Fruit fly (Drosophila melanogaster): ENCODE results near the gene CG1537.
"Not testable (repeated sequence)": the region's sequence is repeated elsewhere in the genome, so short reads cannot be mapped to it uniquely, and the experiment has no call there.

The CG1537 gene

DNA sequence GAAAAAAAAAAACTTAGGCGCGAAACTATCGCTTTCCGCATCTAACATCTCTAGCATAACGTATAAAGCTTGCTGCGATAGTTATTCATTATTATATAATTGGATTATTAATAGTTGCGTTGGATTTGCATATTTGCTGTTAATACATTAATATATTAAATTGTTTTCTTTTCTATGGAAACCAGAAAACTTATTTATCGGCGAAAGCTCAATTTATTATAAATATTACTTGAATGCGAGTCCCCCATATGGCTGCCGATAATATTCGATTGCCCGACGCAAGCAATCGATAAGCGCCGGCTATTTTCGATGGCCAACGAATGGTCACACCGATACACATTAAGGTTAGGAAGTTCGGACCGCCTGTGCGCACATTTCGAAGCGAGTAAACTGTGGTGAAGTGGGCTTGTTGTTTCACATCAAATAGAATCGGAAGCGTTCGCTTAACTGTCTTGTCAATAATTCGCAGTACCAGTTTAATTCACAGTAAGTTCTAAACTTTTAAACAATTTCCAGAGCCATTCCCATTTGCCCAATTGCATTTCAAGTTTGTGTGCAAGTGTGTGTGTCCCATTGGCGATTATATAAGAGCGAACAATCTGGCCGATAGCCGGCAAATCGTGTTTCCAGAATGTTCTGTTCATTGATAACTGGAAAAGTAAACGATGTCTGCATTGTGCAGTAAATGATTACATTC lies 45.3 kb upstream of the CG1537 start, which contains the start of gene Hsp60A (continued):
- no peak for TF ChIP-seq usp (GFP tag; optimal IDR thresholded peaks at IDR 0.05)
- peak; percentile 56 for TF ChIP-seq CG9817 (tag; optimal IDR thresholded peaks at IDR 0.05)
- no peak for TF ChIP-seq CG6813 (GFP tag; optimal IDR thresholded peaks at IDR 0.05)
- peak; percentile 51 for TF ChIP-seq CG9727 (GFP tag; optimal IDR thresholded peaks at IDR 0.05)
- TF ChIP-seq CG4707 (GFP tag; optimal IDR thresholded peaks at IDR 0.05) = no peak
- TF ChIP-seq CG10462 (GFP tag; optimal IDR thresholded peaks at IDR 0.05) = no peak
- peak; percentile 49 for TF ChIP-seq Sox102F (GFP tag; optimal IDR thresholded peaks at IDR 0.05)
- TF ChIP-seq Hr3 (GFP tag; optimal IDR thresholded peaks at IDR 0.05) = peak; percentile 36
- TF ChIP-seq CG8388 (GFP tag; optimal IDR thresholded peaks at IDR 0.05) = peak; percentile 15

DNA sequence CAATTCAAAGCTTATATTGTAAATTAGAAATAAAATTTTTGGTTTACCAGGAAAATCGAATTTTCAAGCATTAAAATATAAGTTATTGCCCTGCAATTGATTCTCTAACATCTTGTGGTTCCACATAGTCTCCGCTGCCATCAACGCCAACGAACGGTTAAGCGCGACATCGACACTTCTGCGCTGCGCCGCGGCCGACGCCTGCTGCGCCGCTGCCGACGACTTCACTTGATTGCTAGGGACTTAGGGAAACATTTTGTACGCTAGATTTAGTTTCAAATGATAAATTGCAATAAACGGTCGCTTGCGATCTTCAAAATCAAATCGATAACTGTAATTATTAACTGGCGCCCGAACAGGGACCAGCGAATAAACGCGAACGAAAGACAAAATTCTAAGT lies 33.0 kb upstream of the CG1537 start, which contains the start of gene CG42249:
Gene CG42249 (plus strand): TSS at position 301 of the 400 bp plus-strand sequence.
- TF ChIP-seq CG12769 (tag; optimal IDR thresholded peaks at IDR 0.05); peb (GFP tag; IDR thresholded peaks at IDR 0.05); CG30020 (tag; optimal IDR thresholded peaks at IDR 0.05): not testable (repeated sequence)

DNA sequence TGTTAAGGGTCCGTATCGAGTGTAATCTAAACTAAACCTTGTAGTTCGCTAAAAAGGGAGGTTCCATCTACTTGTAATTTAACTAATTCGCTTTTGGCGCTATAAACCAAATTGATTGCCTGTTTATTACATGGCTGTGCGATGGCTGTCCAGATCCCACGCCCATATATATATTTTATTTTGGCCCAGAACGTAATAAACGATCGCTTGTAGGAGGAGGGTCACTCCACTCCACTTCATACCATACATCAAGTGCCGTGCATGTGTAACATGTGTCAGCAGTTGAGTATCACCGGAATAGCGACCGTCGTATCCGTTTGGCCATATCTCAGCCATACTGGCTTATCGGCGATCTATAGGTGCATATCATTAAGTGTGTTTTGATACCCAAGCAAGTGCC lies 32.3 kb upstream of the CG1537 start:
- no peak for TF ChIP-seq CG13424 (tag; optimal IDR thresholded peaks at IDR 0.05)
- no peak for TF ChIP-seq CG11398 (GFP tag; optimal IDR thresholded peaks at IDR 0.05)
- TF ChIP-seq grn (GFP tag; optimal IDR thresholded peaks at IDR 0.05) = peak; percentile 30
- TF ChIP-seq exex (tag; optimal IDR thresholded peaks at IDR 0.05) = peak; percentile 79
- TF ChIP-seq CG14014 (GFP tag; IDR thresholded peaks at IDR 0.05) = no peak
- peak; percentile 81 for TF ChIP-seq CG34376 (GFP tag; optimal IDR thresholded peaks at IDR 0.05)
- no peak for TF ChIP-seq ken (GFP tag; IDR thresholded peaks at IDR 0.05)
- no peak for TF ChIP-seq klu (GFP tag; IDR thresholded peaks at IDR 0.05)
- TF ChIP-seq nom (GFP tag; optimal IDR thresholded peaks at IDR 0.05) = no peak
- no peak for TF ChIP-seq D19B (GFP tag; optimal IDR thresholded peaks at IDR 0.05)
- TF ChIP-seq CG17802 (tag; optimal IDR thresholded peaks at IDR 0.05) = no peak
- TF ChIP-seq CG32767 (GFP tag; IDR thresholded peaks at IDR 0.05) = no peak
- peak; percentile 51 for TF ChIP-seq sug (tag; optimal IDR thresholded peaks at IDR 0.05)
- no peak for TF ChIP-seq Nf-YA (GFP tag; IDR thresholded peaks at IDR 0.05)
- TF ChIP-seq cwo (GFP tag; optimal IDR thresholded peaks at IDR 0.05) = peak; percentile 48
- no peak for TF ChIP-seq h (optimal IDR thresholded peaks at IDR 0.05)
- no peak for TF ChIP-seq NC2β (GFP tag; optimal IDR thresholded peaks at IDR 0.05)
- TF ChIP-seq CG10147 (GFP tag; optimal IDR thresholded peaks at IDR 0.05) = no peak
- TF ChIP-seq Bteb2 (GFP tag; optimal IDR thresholded peaks at IDR 0.05) = no peak
- TF ChIP-seq CG18764 (GFP tag; optimal IDR thresholded peaks at IDR 0.05) = no peak
- TF ChIP-seq CG1024 (GFP tag; IDR thresholded peaks at IDR 0.05) = no peak
- TF ChIP-seq HLH3B (GFP tag; IDR thresholded peaks at IDR 0.05) = no peak
- no peak for TF ChIP-seq Poxn (GFP tag; IDR thresholded peaks at IDR 0.05)
- TF ChIP-seq gcm2 (GFP tag; optimal IDR thresholded peaks at IDR 0.05) = no peak
- TF ChIP-seq Atf6 (GFP tag; IDR thresholded peaks at IDR 0.05) = no peak
- TF ChIP-seq fd102C (GFP tag; optimal IDR thresholded peaks at IDR 0.05) = no peak
- TF ChIP-seq Bdp1 (GFP tag; optimal IDR thresholded peaks at IDR 0.05) = no peak
- no peak for TF ChIP-seq psq (GFP tag; optimal IDR thresholded peaks at IDR 0.05)
- no peak for TF ChIP-seq trh (GFP tag; optimal IDR thresholded peaks at IDR 0.05)
- TF ChIP-seq Deaf1 (tag; optimal IDR thresholded peaks at IDR 0.05) = no peak
- no peak for TF ChIP-seq knrl (GFP tag; IDR thresholded peaks at IDR 0.05; ENCODE audit: partially characterized antibody)
- TF ChIP-seq Dad (GFP tag; optimal IDR thresholded peaks at IDR 0.05) = no peak
- TF ChIP-seq Gug (GFP tag; IDR thresholded peaks at IDR 0.05) = no peak
- TF ChIP-seq CG5245 (GFP tag; optimal IDR thresholded peaks at IDR 0.05) = no peak
- no peak for TF ChIP-seq slp2 (GFP tag; optimal IDR thresholded peaks at IDR 0.05)
- peak; percentile 18 for TF ChIP-seq mirr (GFP tag; optimal IDR thresholded peaks at IDR 0.05)
